Worm (Caenorhabditis elegans): ENCODE measurements around the gene capg-2.

DNA sequence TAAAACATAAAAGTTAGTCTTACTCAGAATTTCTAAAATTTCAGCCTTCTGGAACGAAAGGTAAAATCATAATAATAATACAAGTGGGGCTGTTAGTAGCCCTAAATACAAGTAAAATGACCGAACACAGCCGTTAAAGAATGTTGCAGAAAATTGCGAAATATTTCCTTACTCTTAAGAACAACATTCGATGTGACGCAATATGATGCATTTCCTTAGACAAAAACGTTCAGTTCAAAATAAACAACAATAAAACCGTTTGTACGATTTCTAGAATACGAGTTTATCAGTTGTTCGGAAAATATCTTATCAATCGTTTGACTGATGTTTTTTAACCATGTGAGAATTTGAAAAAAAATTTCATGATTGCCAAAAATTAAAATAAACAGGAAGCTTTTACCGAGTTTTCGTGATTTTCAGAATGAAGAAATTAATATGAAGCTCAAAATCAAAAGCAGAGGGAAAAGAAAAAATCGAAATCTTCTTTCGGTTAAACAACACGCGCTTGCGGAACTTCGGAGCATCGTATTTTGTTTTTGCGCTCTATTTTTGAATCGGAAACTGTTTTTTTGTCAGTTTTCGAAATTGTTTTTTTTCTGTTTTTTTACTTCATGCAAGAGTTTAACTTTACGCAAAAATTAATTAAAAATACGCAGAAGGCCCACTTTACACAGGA lies 25.8 kb upstream of the capg-2 start:
- TF ChIP-seq nhr-28 (tag; optimal IDR thresholded peaks at IDR 0.05), result no peak
- no peak for TF ChIP-seq sea-2 (GFP tag; optimal IDR thresholded peaks at IDR 0.05)
- no peak for TF ChIP-seq egl-27 (tag; optimal IDR thresholded peaks at IDR 0.05)
- TF ChIP-seq ama-1 (optimal IDR thresholded peaks at IDR 0.05), result no peak
- no peak for TF ChIP-seq unc-62 (GFP tag; optimal IDR thresholded peaks at IDR 0.05)
- no peak for TF ChIP-seq nhr-23 (tag; optimal IDR thresholded peaks at IDR 0.05)
- TF ChIP-seq jun-1 (tag; optimal IDR thresholded peaks at IDR 0.05), result no peak
- TF ChIP-seq nhr-25 (tag; optimal IDR thresholded peaks at IDR 0.05), result no peak

Measured in whole organism, L3 larva.